Worm (Caenorhabditis elegans) whole organism, mixed stage, embryonic: ENCODE results near the gene ckk-1.

Experiments used
- M03D4.4 ChIP-seq: sonication (generic microtip); optimal IDR thresholded peaks from 2 replicates; lab custom pipeline; 2017; ENCODE audit warnings: mild to moderate bottlenecking, missing genetic modification characterization, missing compliant biosample characterization
- ceh-39 ChIP-seq: fragments of 150-350 bp; optimal IDR thresholded peaks from 2 replicates; lab custom pipeline; 2014; ENCODE audit warnings: missing biosample characterization, missing genetic modification characterization
- ceh-43 ChIP-seq: fragments of 200-800 bp; sonication (Bioruptor generic); optimal IDR thresholded peaks from 2 replicates; lab custom pipeline; 2018; ENCODE audit warnings: mild to moderate bottlenecking, missing genetic modification characterization, moderate library complexity, missing compliant biosample characterization
- ceh-83 ChIP-seq: fragments of 200-800 bp; sonication (Bioruptor generic); optimal IDR thresholded peaks from 2 replicates; lab custom pipeline; 2018; ENCODE audit warnings: mild to moderate bottlenecking, missing genetic modification characterization, missing compliant biosample characterization
- ces-1 ChIP-seq: fragments of 150-350 bp; optimal IDR thresholded peaks from 2 replicates; lab custom pipeline; 2014; ENCODE audit warnings: missing biosample characterization, missing genetic modification reagents, missing genetic modification characterization
- cnd-1 ChIP-seq: fragments of 200-800 bp; sonication (Bioruptor generic); optimal IDR thresholded peaks from 2 replicates; lab custom pipeline; 2018; ENCODE audit warnings: mild to moderate bottlenecking, missing genetic modification characterization, missing compliant biosample characterization
- drap-1 ChIP-seq: fragments of 200-800 bp; sonication (Bioruptor generic); optimal IDR thresholded peaks from 3 replicates; lab custom pipeline; 2018; ENCODE audit warnings: mild to moderate bottlenecking, missing genetic modification characterization, missing compliant biosample characterization
- elt-3 ChIP-seq: fragments of 150-350 bp; optimal IDR thresholded peaks from 2 replicates; lab custom pipeline; 2014; ENCODE audit warnings: missing biosample characterization, missing genetic modification characterization
- flh-1 ChIP-seq: fragments of 200-800 bp; sonication (Bioruptor generic); optimal IDR thresholded peaks from 2 replicates; lab custom pipeline; 2018; ENCODE audit warnings: mild to moderate bottlenecking, missing genetic modification characterization, moderate library complexity, missing compliant biosample characterization
- hlh-1 ChIP-seq: fragments of 150-350 bp; optimal IDR thresholded peaks from 2 replicates; lab custom pipeline; 2014; ENCODE audit warnings: missing biosample characterization, missing genetic modification reagents, missing genetic modification characterization
- lsy-2 ChIP-seq: fragments of 150-350 bp; optimal IDR thresholded peaks from 2 replicates; lab custom pipeline; 2014; ENCODE audit warnings: missing biosample characterization, missing genetic modification characterization
- mls-2 ChIP-seq: sonication (generic microtip); optimal IDR thresholded peaks from 2 replicates; lab custom pipeline; 2016; ENCODE audit warnings: mild to moderate bottlenecking, missing genetic modification characterization, moderate library complexity, missing compliant biosample characterization
- nhr-12 ChIP-seq: fragments of 150-350 bp; optimal IDR thresholded peaks from 2 replicates; lab custom pipeline; 2014; ENCODE audit warnings: missing biosample characterization, missing genetic modification characterization
- nhr-2 ChIP-seq: fragments of 150-350 bp; optimal IDR thresholded peaks from 2 replicates; lab custom pipeline; 2014; ENCODE audit warnings: missing biosample characterization, missing genetic modification characterization
- nhr-237 ChIP-seq: fragments of 150-350 bp; optimal IDR thresholded peaks from 2 replicates; lab custom pipeline; 2014; ENCODE audit warnings: missing biosample characterization, missing genetic modification characterization
- nhr-28 ChIP-seq: fragments of 150-350 bp; optimal IDR thresholded peaks from 2 replicates; lab custom pipeline; 2014; ENCODE audit warnings: missing biosample characterization, missing genetic modification characterization
- nhr-76 ChIP-seq: sonication (generic microtip); optimal IDR thresholded peaks from 2 replicates; lab custom pipeline; 2017; ENCODE audit warnings: missing biosample characterization, missing genetic modification characterization
- pha-4 ChIP-seq: fragments of 150-350 bp; optimal IDR thresholded peaks from 2 replicates; lab custom pipeline; 2018; ENCODE audit warnings: missing biosample characterization, missing genetic modification reagents, missing genetic modification characterization
- sem-2 ChIP-seq: fragments of 200-800 bp; sonication (Bioruptor generic); optimal IDR thresholded peaks from 2 replicates; lab custom pipeline; 2018; ENCODE audit warnings: mild to moderate bottlenecking, missing genetic modification characterization, missing compliant biosample characterization
- snpc-4 ChIP-seq: fragments of 150-350 bp; optimal IDR thresholded peaks from 2 replicates; lab custom pipeline; 2014; ENCODE audit warnings: missing biosample characterization, missing genetic modification characterization
- sptf-1 ChIP-seq: sonication (generic microtip); optimal IDR thresholded peaks from 2 replicates; lab custom pipeline; 2017; ENCODE audit warnings: mild to moderate bottlenecking, missing genetic modification characterization, moderate library complexity, missing compliant biosample characterization
- tbx-8 ChIP-seq: fragments of 200-800 bp; sonication (Bioruptor generic); optimal IDR thresholded peaks from 2 replicates; lab custom pipeline; 2018; ENCODE audit warnings: mild to moderate bottlenecking, missing genetic modification characterization, moderate library complexity, missing compliant biosample characterization
- unc-120 ChIP-seq: sonication (generic microtip); optimal IDR thresholded peaks from 2 replicates; lab custom pipeline; 2017; ENCODE audit warnings: missing genetic modification characterization, missing compliant biosample characterization; ENCODE audit not compliant: poor library complexity, severe bottlenecking
- unc-62 ChIP-seq: fragments of 150-350 bp; optimal IDR thresholded peaks from 2 replicates; lab custom pipeline; 2014; ENCODE audit warnings: missing biosample characterization, missing genetic modification reagents, missing genetic modification characterization
- zip-8 ChIP-seq: fragments of 150-350 bp; optimal IDR thresholded peaks from 2 replicates; lab custom pipeline; 2014; ENCODE audit warnings: missing biosample characterization, missing genetic modification characterization

Gene ckk-1

DNA sequence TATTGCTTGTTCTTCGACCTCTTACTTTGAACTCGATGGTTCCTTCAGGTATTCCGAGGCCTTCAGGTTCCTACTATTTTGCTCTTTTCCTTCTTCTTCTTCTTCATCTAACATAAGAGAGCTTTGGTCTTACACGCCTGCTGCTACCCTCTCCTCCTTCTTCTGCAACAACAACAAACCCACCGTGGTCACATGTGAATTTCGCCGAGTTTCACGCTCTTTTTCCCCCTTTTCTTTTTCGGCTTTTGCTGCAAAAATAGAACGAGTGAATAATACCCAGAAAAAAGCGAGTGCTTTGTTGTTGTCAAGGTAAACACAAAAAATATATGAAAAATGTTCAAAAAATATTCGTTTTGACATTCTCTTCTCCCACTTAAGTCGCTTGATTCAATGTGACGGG, 11.9 kb upstream of the ckk-1 start:
- TF ChIP-seq nhr-237 (tag; lab: Kevin White, UChicago) (no peak), hlh-1 (peak; percentile 38), ceh-43 (GFP tag; lab: Kevin White, UChicago) (no peak), unc-120 (tag; lab: Kevin White, UChicago) (peak; percentile 30)

DNA sequence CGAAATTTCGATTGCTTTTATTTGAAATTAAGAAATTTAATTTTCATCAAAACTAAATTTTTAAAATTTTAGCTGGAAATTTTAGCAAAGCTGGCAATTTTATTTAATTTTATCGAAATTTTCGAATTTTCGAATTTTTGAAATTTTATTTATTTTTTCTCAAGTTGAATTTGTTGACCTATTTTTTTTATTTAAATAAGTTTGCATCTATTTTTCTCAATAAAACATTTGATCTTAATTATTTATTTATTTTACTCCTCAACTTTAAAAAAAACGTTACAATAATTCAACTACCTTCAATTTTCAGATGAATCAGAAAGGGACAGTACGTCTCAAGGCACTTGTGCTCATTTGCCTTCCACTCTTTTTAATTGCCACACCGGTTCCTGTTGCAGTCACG, 10.4 kb upstream of the ckk-1 start, which contains the start of gene daf-4:
TSS of gene daf-4 (plus strand) at position 301 of the 400 bp plus-strand sequence.
- TF ChIP-seq nhr-237 (tag; lab: Kevin White, UChicago), result no peak

DNA sequence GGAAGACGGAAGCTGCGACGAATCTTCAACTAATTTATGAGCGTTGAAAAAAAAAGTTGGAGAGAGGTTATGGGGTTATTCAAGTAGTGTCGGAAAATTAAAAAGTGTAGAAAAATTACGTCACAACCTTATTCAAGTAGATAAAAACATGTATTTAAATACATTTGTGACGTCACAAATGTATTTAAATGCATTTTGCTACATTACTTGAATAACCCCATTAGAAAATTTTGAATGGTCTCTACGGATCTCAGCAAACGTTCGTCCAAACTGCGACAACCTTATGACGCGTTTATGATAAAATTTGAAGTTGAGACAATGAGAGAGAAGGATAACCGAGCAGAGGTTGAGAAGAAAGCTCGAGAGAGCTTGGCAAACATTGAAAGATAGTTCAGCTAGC, 7.7 kb upstream of the ckk-1 start:
- TF ChIP-seq zip-8 (tag; lab: Kevin White, UChicago), result peak; percentile 90

DNA sequence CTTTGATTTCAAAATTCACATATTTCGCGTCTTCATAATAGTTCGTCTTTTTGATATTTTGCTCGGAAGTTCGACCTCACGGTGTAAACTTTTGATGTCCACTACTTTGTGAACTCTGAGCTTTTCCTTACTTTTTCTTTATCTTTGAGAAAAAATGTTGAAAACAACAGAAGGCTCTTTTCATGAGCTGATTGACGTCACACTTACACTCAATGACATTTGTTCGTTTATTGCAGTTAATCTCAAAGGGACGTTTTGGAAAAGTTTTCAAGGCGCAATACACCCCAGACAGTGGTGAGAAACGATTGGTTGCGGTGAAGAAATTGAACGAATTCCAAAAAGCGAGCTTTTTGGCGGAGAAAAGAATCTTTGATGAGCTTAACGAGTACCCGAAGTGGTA, 6.1 kb upstream of the ckk-1 start:
- TF ChIP-seq sptf-1 (tag; lab: Kevin White, UChicago), result no peak
- no peak for TF ChIP-seq elt-3
- TF ChIP-seq unc-62, result no peak
- no peak for TF ChIP-seq pha-4 (tag; lab: Kevin White, UChicago)
- no peak for TF ChIP-seq nhr-76
- TF ChIP-seq lsy-2 (tag; lab: Kevin White, UChicago), result no peak
- TF ChIP-seq, all 35 proteins: peak for 0

DNA sequence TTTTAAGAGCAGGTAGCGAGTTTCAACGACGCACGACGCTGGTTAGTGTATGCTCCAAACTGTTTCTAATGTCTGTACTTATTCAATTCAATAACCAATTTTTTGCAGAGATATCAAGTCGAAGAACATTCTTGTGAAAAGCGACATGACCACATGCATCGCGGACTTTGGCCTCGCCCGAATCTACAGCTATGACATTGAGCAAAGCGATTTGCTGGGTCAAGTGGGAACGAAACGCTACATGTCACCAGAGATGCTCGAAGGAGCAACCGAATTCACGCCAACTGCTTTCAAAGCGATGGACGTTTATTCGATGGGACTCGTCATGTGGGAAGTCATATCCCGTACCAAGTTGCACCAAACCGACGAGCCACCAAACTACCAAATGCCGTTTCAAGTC, 4.9 kb upstream of the ckk-1 start:
- TF ChIP-seq flh-1 (GFP tag; lab: Kevin White, UChicago), result no peak
- no peak for TF ChIP-seq cnd-1 (tag; lab: Kevin White, UChicago)
- no peak for TF ChIP-seq snpc-4 (tag; lab: Kevin White, UChicago)
- TF ChIP-seq unc-62, result no peak
- TF ChIP-seq sem-2 (GFP tag; lab: Kevin White, UChicago), result no peak

DNA sequence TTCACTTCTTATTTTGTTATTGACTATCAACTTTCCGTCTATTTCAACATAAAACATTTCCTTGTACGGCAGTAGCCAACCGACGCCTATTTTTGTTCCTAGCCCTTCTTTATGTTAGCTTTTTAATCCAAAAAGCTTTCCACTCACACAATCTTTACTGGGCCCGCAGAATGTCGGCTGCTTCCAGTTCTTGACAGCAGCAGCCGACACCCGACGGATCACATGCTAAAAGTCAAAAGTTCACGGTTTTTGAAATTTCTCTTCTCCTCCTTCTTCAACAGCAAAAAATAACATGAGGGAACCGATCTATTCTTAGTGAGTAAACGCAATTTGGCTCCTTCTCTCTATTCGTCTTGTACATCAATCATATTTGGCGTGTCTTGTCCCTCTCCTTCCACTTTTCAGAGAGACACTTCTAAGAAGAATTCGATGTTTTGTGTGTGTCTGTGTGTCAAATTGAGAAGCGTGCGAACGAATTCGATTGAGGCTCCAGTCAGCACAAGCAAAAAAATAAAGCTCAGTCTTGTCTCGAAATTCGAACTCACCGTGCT, 2.8 kb upstream of the ckk-1 start:
- TF ChIP-seq M03D4.4 (tag; lab: Kevin White, UChicago) (no peak), mls-2 (tag; lab: Kevin White, UChicago) (no peak), ces-1 (GFP tag; lab: Kevin White, UChicago) (peak; percentile 88), ceh-39 (no peak)

DNA sequence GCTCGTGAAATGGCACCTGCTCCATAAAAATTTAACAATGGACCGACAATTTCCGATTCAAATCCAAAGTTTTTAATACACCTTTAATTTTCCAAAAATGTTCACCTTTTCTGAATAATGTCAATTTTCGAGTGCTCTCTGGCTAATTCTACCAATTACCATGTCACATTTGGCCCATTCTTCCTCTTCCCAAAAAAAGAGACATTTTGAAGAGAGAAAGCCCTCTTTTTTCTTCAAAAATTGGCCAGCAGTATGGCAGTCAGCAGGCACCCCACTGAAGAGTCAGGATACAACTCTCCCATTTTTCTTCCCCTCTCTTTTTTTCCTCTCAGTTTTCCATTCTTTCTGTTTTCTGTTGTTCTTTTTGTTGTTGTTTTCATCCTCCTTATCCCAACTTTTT, 770 bp upstream of the ckk-1 start:
- TF ChIP-seq ces-1 (GFP tag; lab: Kevin White, UChicago) (no peak), sptf-1 (tag; lab: Kevin White, UChicago) (no peak), lsy-2 (tag; lab: Kevin White, UChicago) (no peak), nhr-28 (no peak), ceh-43 (GFP tag; lab: Kevin White, UChicago) (no peak), M03D4.4 (tag; lab: Kevin White, UChicago) (no peak), nhr-12 (no peak), tbx-8 (GFP tag; lab: Kevin White, UChicago) (no peak)

DNA sequence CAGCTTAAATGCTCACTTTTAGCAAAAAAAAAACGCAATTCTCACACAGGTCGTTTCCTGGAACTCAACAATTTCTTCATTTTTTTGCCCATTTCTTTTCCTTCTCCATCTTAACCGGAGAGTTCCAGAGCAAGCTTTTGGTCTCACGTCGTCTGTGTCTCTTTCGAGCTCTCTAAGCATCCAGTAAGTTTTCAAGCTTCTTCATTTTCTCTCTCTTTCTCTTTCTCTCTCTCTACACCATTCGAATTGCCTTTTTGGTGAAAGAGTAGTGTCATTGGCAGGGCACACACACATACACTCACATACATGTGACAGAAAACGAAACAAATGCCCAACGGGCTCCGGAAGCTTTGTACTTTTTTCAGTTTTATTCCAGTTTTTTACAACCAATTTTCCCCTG, 4.6 kb downstream of the ckk-1 start:
- no peak for TF ChIP-seq nhr-2 (tag; lab: Kevin White, UChicago)
- peak; percentile 32 for TF ChIP-seq ces-1 (GFP tag; lab: Kevin White, UChicago)
- no peak for TF ChIP-seq ceh-83 (GFP tag; lab: Kevin White, UChicago)

DNA sequence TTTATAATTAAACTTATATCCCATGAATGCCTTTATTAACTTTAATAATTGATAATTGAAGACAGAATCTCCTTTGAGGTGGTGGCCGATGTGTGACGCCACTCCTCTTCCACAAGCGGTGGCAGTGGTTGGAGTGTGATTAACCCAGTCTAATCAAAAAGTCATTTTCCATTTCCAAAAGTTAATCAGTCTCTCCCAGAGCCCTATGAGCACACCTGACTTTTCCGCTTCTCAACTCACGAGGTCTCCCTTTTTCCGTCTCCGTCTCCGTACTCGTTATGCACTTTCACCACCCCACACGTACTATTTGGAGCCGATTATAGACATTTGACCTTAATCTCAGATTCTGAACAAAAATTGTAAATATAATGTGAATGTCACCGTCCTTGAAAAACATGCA, 7.4 kb downstream of the ckk-1 start:
- no peak for TF ChIP-seq drap-1 (GFP tag; lab: Kevin White, UChicago)
- TF ChIP-seq unc-120 (tag; lab: Kevin White, UChicago), result peak; percentile 2
- TF ChIP-seq, all 35 proteins: peak for 1
